Comparison of ENCODE assay signal across 5 fruit fly cellular contexts in the genomic region with DNA sequence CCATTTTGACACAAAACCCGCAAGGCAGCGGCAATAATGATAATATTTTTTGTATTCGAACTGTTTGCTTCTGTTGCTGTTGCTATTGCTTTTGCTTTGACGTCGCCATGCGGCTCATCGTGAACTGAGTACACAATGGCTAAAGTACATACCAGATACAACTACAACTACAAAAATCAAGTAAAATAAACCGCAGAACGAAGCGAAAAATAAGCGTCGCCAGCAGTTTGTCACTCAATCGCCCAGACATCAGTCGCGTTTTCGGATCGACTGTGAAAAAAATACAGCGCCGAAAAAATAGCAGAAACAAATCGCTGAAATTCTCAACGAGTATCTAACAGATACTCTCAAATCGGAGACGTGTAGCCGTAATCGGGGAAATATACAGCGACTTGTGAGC.
TF ChIP-seq lines count a peak whose summit lies in the region.

No protein-coding gene starts in this region.

- TF ChIP-seq CTCF in whole organism, embryonic (GFP tag; optimal IDR thresholded peaks at IDR 0.05; lab: Kevin White, UChicago), result no peak

TF ChIP-seq in whole organism, adult, 20 proteins besides CTCF, POLR2A, EP300 and RAD21 (continues in another document):
- peak; percentile 84 for TF ChIP-seq CG12768 (GFP tag; optimal IDR thresholded peaks at IDR 0.05; lab: Kevin White, UChicago)
- TF ChIP-seq bab1 (GFP tag; optimal IDR thresholded peaks at IDR 0.05; lab: Kevin White, UChicago), result no peak
- peak; percentile 58 for TF ChIP-seq CG7045 (GFP tag; optimal IDR thresholded peaks at IDR 0.05; lab: Kevin White, UChicago)
- peak; percentile 30 for TF ChIP-seq CG33017 (tag; optimal IDR thresholded peaks at IDR 0.05; lab: Kevin White, UChicago)
- TF ChIP-seq toe (GFP tag; optimal IDR thresholded peaks at IDR 0.05; lab: Kevin White, UChicago), result peak; percentile 50
- no peak for TF ChIP-seq pad (GFP tag; optimal IDR thresholded peaks at IDR 0.05; lab: Kevin White, UChicago)
- TF ChIP-seq Crg-1 (GFP tag; optimal IDR thresholded peaks at IDR 0.05; lab: Kevin White, UChicago), result peak; percentile 51
- peak; percentile 54 for TF ChIP-seq cic (GFP tag; optimal IDR thresholded peaks at IDR 0.05; lab: Kevin White, UChicago)
- peak; percentile 47 for TF ChIP-seq Hr96 (GFP tag; optimal IDR thresholded peaks at IDR 0.05; lab: Kevin White, UChicago)
- TF ChIP-seq kay (GFP tag; lab: Kevin White, UChicago; ENCODE audit: borderline replicate concordance), result peak; percentile 86
- TF ChIP-seq Mnt (GFP tag; optimal IDR thresholded peaks at IDR 0.05; lab: Kevin White, UChicago), result peak; percentile 54
- TF ChIP-seq CG1620 (GFP tag; optimal IDR thresholded peaks at IDR 0.05; lab: Kevin White, UChicago), result peak; percentile 36
- TF ChIP-seq cnc (optimal IDR thresholded peaks at IDR 0.05; lab: Kevin White, UChicago), result no peak
- peak; percentile 49 for TF ChIP-seq CG7101 (tag; optimal IDR thresholded peaks at IDR 0.05; lab: Kevin White, UChicago)
- peak; percentile 98 for TF ChIP-seq tj (GFP tag; optimal IDR thresholded peaks at IDR 0.05; lab: Kevin White, UChicago)
- TF ChIP-seq CG5204 (GFP tag; optimal IDR thresholded peaks at IDR 0.05; lab: Kevin White, UChicago), result peak; percentile 44
- peak; percentile 63 for TF ChIP-seq ovo (GFP tag; optimal IDR thresholded peaks at IDR 0.05; lab: Kevin White, UChicago)

TF ChIP-seq in whole organism, embryonic, 481 proteins besides CTCF, POLR2A, EP300 and RAD21 (continues in another document):
- TF ChIP-seq pita (GFP tag; optimal IDR thresholded peaks at IDR 0.05; lab: Kevin White, UChicago), result no peak
- TF ChIP-seq ranshi (GFP tag; IDR thresholded peaks at IDR 0.05; lab: Robert Waterston, UW), result peak; percentile 32; the same call in 1 of the 2 replicates
- no peak for TF ChIP-seq Kr (GFP tag; optimal IDR thresholded peaks at IDR 0.05; lab: Kevin White, UChicago)
- peak; percentile 45; the same call in 1 of the 3 replicates for TF ChIP-seq dysf (GFP tag; IDR thresholded peaks at IDR 0.05; lab: Robert Waterston, UW)
- no peak for TF ChIP-seq CG12236 (GFP tag; optimal IDR thresholded peaks at IDR 0.05; lab: Kevin White, UChicago)
- TF ChIP-seq Taf1 (GFP tag; IDR thresholded peaks at IDR 0.05; lab: Robert Waterston, UW), result no peak
- peak; percentile 51 for TF ChIP-seq CG9932 (GFP tag; IDR thresholded peaks at IDR 0.05; lab: Robert Waterston, UW)
- no peak for TF ChIP-seq sc (optimal IDR thresholded peaks at IDR 0.05; lab: Kevin White, UChicago)
- no peak for TF ChIP-seq sc (GFP tag; optimal IDR thresholded peaks at IDR 0.05; lab: Kevin White, UChicago)
- no peak for TF ChIP-seq unc-4 (GFP tag; IDR thresholded peaks at IDR 0.05; lab: Robert Waterston, UW; ENCODE audit: partially characterized antibody)
- no peak for TF ChIP-seq CG32772 (GFP tag; IDR thresholded peaks at IDR 0.05; lab: Robert Waterston, UW)
- TF ChIP-seq insv (GFP tag; optimal IDR thresholded peaks at IDR 0.05; lab: Kevin White, UChicago), result no peak
- no peak for TF ChIP-seq CG31388 (GFP tag; optimal IDR thresholded peaks at IDR 0.05; lab: Kevin White, UChicago)
- no peak for TF ChIP-seq H15 (GFP tag; IDR thresholded peaks at IDR 0.05; lab: Robert Waterston, UW)
- no peak for TF ChIP-seq HmgD (GFP tag; optimal IDR thresholded peaks at IDR 0.05; lab: Kevin White, UChicago)
- no peak for TF ChIP-seq rib (GFP tag; IDR thresholded peaks at IDR 0.05; lab: Robert Waterston, UW)
- no peak for TF ChIP-seq HLH4C (GFP tag; IDR thresholded peaks at IDR 0.05; lab: Robert Waterston, UW; ENCODE audit: partially characterized antibody)
- TF ChIP-seq CG13424 (tag; optimal IDR thresholded peaks at IDR 0.05; lab: Kevin White, UChicago), result peak; percentile 15

TF ChIP-seq in whole organism, prepupa, 60 proteins besides CTCF, POLR2A, EP300 and RAD21:
- TF ChIP-seq Eip78C (GFP tag; lab: Kevin White, UChicago) (peak; percentile 51), eg (GFP tag; IDR thresholded peaks at IDR 0.05; lab: Robert Waterston, UW) (0 out of 3 replicates have a peak, but pooled peaks have one; percentile 18), CG10669 (GFP tag; optimal IDR thresholded peaks at IDR 0.05; lab: Kevin White, UChicago) (peak; percentile 2), CG16779 (tag; optimal IDR thresholded peaks at IDR 0.05; lab: Kevin White, UChicago) (peak; percentile 8), CG31627 (GFP tag; optimal IDR thresholded peaks at IDR 0.05; lab: Kevin White, UChicago) (no peak), CG8119 (GFP tag; IDR thresholded peaks at IDR 0.05; lab: Robert Waterston, UW) (no peak), fkh (GFP tag; optimal IDR thresholded peaks at IDR 0.05; lab: Kevin White, UChicago) (peak; percentile 89)

TF ChIP-seq in whole organism, pupa, 21 proteins besides CTCF, POLR2A, EP300 and RAD21:
- no peak for TF ChIP-seq D1 (tag; optimal IDR thresholded peaks at IDR 0.05; lab: Kevin White, UChicago)
- peak; percentile 41; the same call in 1 of the 2 replicates for TF ChIP-seq CG32121 (GFP tag; IDR thresholded peaks at IDR 0.05; lab: Robert Waterston, UW)
- peak; percentile 60; the same call in 2 of the 3 replicates for TF ChIP-seq CG4496 (GFP tag; IDR thresholded peaks at IDR 0.05; lab: Robert Waterston, UW)
- no peak for TF ChIP-seq CG12605 (GFP tag; IDR thresholded peaks at IDR 0.05; lab: Robert Waterston, UW)
- no peak for TF ChIP-seq Snoo (tag; optimal IDR thresholded peaks at IDR 0.05; lab: Kevin White, UChicago)
- peak; percentile 24; the same call in 1 of the 2 replicates for TF ChIP-seq Ets98B (GFP tag; IDR thresholded peaks at IDR 0.05; lab: Robert Waterston, UW)
- no peak for TF ChIP-seq EcR (GFP tag; optimal IDR thresholded peaks at IDR 0.05; lab: Kevin White, UChicago)
- TF ChIP-seq CG34367 (tag; optimal IDR thresholded peaks at IDR 0.05; lab: Kevin White, UChicago), result no peak
- TF ChIP-seq CG9948 (tag; optimal IDR thresholded peaks at IDR 0.05; lab: Kevin White, UChicago), result no peak
- no peak; the same call in 2 of the 3 replicates for TF ChIP-seq fd96Ca (GFP tag; IDR thresholded peaks at IDR 0.05; lab: Robert Waterston, UW)
- TF ChIP-seq Pif1B (GFP tag; optimal IDR thresholded peaks at IDR 0.05; lab: Kevin White, UChicago), result no peak
- TF ChIP-seq CG14655 (GFP tag; optimal IDR thresholded peaks at IDR 0.05; lab: Kevin White, UChicago), result no peak
- TF ChIP-seq rn (GFP tag; IDR thresholded peaks at IDR 0.05; lab: Robert Waterston, UW), result no peak

TF ChIP-seq in whole organism, wandering third instar larva, 38 proteins besides CTCF, POLR2A, EP300 and RAD21:
- no peak for TF ChIP-seq Dfd (GFP tag; optimal IDR thresholded peaks at IDR 0.05; lab: Kevin White, UChicago)
- no peak for TF ChIP-seq psq (GFP tag; optimal IDR thresholded peaks at IDR 0.05; lab: Kevin White, UChicago)
- peak in 1 of 2 experiments; percentile 24 for TF ChIP-seq foxo (GFP tag; optimal IDR thresholded peaks at IDR 0.05; lab: Kevin White, UChicago)
- peak; percentile 13 for TF ChIP-seq br (GFP tag; optimal IDR thresholded peaks at IDR 0.05; lab: Kevin White, UChicago)
- TF ChIP-seq Jra (GFP tag; optimal IDR thresholded peaks at IDR 0.05; lab: Kevin White, UChicago), result peak; percentile 51
- no peak for TF ChIP-seq CG32264 (GFP tag; optimal IDR thresholded peaks at IDR 0.05; lab: Kevin White, UChicago)
- TF ChIP-seq ey (GFP tag; optimal IDR thresholded peaks at IDR 0.05; lab: Kevin White, UChicago), result no peak
- TF ChIP-seq Sp1 (GFP tag; optimal IDR thresholded peaks at IDR 0.05; lab: Kevin White, UChicago), result no peak
- TF ChIP-seq Rel (GFP tag; optimal IDR thresholded peaks at IDR 0.05; lab: Kevin White, UChicago), result no peak
- TF ChIP-seq Rel (tag; optimal IDR thresholded peaks at IDR 0.05; lab: Kevin White, UChicago), result no peak
- peak; percentile 60 for TF ChIP-seq jim (GFP tag; optimal IDR thresholded peaks at IDR 0.05; lab: Kevin White, UChicago)
- TF ChIP-seq brk (GFP tag; optimal IDR thresholded peaks at IDR 0.05; lab: Kevin White, UChicago), result peak; percentile 38
- TF ChIP-seq h (GFP tag; optimal IDR thresholded peaks at IDR 0.05; lab: Kevin White, UChicago), result peak; percentile 57
- TF ChIP-seq OdsH (GFP tag; optimal IDR thresholded peaks at IDR 0.05; lab: Kevin White, UChicago), result peak; percentile 51
- no peak for TF ChIP-seq Hr78 (GFP tag; optimal IDR thresholded peaks at IDR 0.05; lab: Kevin White, UChicago)
- peak; percentile 63 for TF ChIP-seq tai (GFP tag; optimal IDR thresholded peaks at IDR 0.05; lab: Kevin White, UChicago)
- no peak for TF ChIP-seq dsf (GFP tag; optimal IDR thresholded peaks at IDR 0.05; lab: Kevin White, UChicago; ENCODE audit: borderline replicate concordance)
- peak; percentile 20 for TF ChIP-seq Hnf4 (GFP tag; optimal IDR thresholded peaks at IDR 0.05; lab: Kevin White, UChicago)
- TF ChIP-seq rgr (GFP tag; optimal IDR thresholded peaks at IDR 0.05; lab: Kevin White, UChicago), result peak; percentile 52
- no peak for TF ChIP-seq sage (GFP tag; optimal IDR thresholded peaks at IDR 0.05; lab: Kevin White, UChicago)
- peak; percentile 97 for TF ChIP-seq Hr83 (GFP tag; optimal IDR thresholded peaks at IDR 0.05; lab: Kevin White, UChicago; ENCODE audit: poor library complexity, severe bottlenecking)
- peak; percentile 26 for TF ChIP-seq GATAd (GFP tag; optimal IDR thresholded peaks at IDR 0.05; lab: Kevin White, UChicago)
- TF ChIP-seq sv (GFP tag; optimal IDR thresholded peaks at IDR 0.05; lab: Kevin White, UChicago), result no peak
- no peak for TF ChIP-seq dl (GFP tag; optimal IDR thresholded peaks at IDR 0.05; lab: Kevin White, UChicago; ENCODE audit: insufficient read depth in 1 of 2, partially characterized antibody in 2 of 2)
